Worm (Caenorhabditis elegans) whole organism, mixed stage, embryonic: ENCODE measurements around the gene ssu-1.

ENCODE experiments used
- ceh-39 ChIP-seq: fragments of 150-350 bp; optimal IDR thresholded peaks from 2 replicates; lab custom pipeline; 2014; ENCODE audit warnings: missing biosample characterization, missing genetic modification characterization
- hlh-1 ChIP-seq: fragments of 150-350 bp; optimal IDR thresholded peaks from 2 replicates; lab custom pipeline; 2014; ENCODE audit warnings: missing biosample characterization, missing genetic modification reagents, missing genetic modification characterization
- nhr-76 ChIP-seq: sonication (generic microtip); optimal IDR thresholded peaks from 2 replicates; lab custom pipeline; 2017; ENCODE audit warnings: missing biosample characterization, missing genetic modification characterization
- pha-4 ChIP-seq: fragments of 150-350 bp; optimal IDR thresholded peaks from 2 replicates; lab custom pipeline; 2018; ENCODE audit warnings: missing biosample characterization, missing genetic modification reagents, missing genetic modification characterization
- sptf-1 ChIP-seq: sonication (generic microtip); optimal IDR thresholded peaks from 2 replicates; lab custom pipeline; 2017; ENCODE audit warnings: mild to moderate bottlenecking, missing genetic modification characterization, moderate library complexity, missing compliant biosample characterization

- TF ChIP-seq hlh-1 = no peak
- no peak for TF ChIP-seq pha-4
- no peak for TF ChIP-seq sptf-1 (tag; lab: Kevin White, UChicago)
- no peak for TF ChIP-seq nhr-76 (tag; lab: Kevin White, UChicago)
- TF ChIP-seq ceh-39 = no peak
Observed at ce11 chrV:20123616-20124015, 9.4 kb downstream of the ssu-1 start.
